Fruit fly (Drosophila melanogaster) whole organism, embryonic: ENCODE measurements around the gene apn.

Experiments
- Adf1 ChIP-seq: fragments of 200-800 bp; sonication (Bioruptor generic); IDR thresholded peaks from 2 replicates; pipeline ENCODE4 v1.3.6; 2022; ENCODE audit warnings: missing biosample characterization, missing genetic modification characterization
- B-H2 ChIP-seq: fragments of 200-800 bp; sonication (Bioruptor generic); optimal IDR thresholded peaks from 2 replicates; lab custom pipeline; 2018; ENCODE audit warnings: missing biosample characterization, mild to moderate bottlenecking, missing genetic modification characterization
- CG10462 ChIP-seq: fragments of 200-800 bp; sonication (Bioruptor generic); optimal IDR thresholded peaks from 2 replicates; lab custom pipeline; 2016; ENCODE audit warnings: missing biosample characterization, missing genetic modification characterization
- CG10565 ChIP-seq: fragments of 200-800 bp; sonication (Bioruptor generic); optimal IDR thresholded peaks from 3 replicates; lab custom pipeline; 2016; ENCODE audit warnings: missing biosample characterization, mild to moderate bottlenecking, missing genetic modification characterization
- CG11560 ChIP-seq: fragments of 200-800 bp; sonication (Bioruptor generic); IDR thresholded peaks from 3 replicates; pipeline ENCODE4 v1.3.6; 2022; ENCODE audit warnings: missing biosample characterization, missing genetic modification characterization
- CG14965 ChIP-seq: fragments of 200-800 bp; sonication (Bioruptor generic); optimal IDR thresholded peaks from 2 replicates; lab custom pipeline; 2016; ENCODE audit warnings: missing biosample characterization, missing genetic modification characterization, borderline replicate concordance
- CG15011 ChIP-seq: fragments of 200-800 bp; sonication (Bioruptor generic); optimal IDR thresholded peaks from 3 replicates; lab custom pipeline; 2018; ENCODE audit warnings: missing biosample characterization, mild to moderate bottlenecking, missing genetic modification characterization
- CG18599 ChIP-seq: fragments of 200-800 bp; sonication (Bioruptor generic); optimal IDR thresholded peaks from 3 replicates; lab custom pipeline; 2017; ENCODE audit warnings: missing biosample characterization, missing genetic modification characterization, mild to moderate bottlenecking, moderate library complexity, missing genetic modification reagents
- CG3726 ChIP-seq: fragments of 200-800 bp; sonication (Bioruptor generic); IDR thresholded peaks from 3 replicates; pipeline ENCODE4, ENCODE4 v1.3.6; 2022; ENCODE audit warnings: missing biosample characterization, missing genetic modification characterization
- CG42726 ChIP-seq: fragments of 200-800 bp; sonication (Bioruptor generic); IDR thresholded peaks from 2 replicates; pipeline ENCODE4 v1.3.6; 2022; ENCODE audit warnings: missing biosample characterization, missing genetic modification characterization; ENCODE audit not compliant: partially characterized antibody
- CG4282 ChIP-seq: fragments of 200-800 bp; sonication (Bioruptor generic); optimal IDR thresholded peaks from 2 replicates; lab custom pipeline; 2016; ENCODE audit warnings: missing biosample characterization, missing genetic modification characterization
- CG4328 ChIP-seq: fragments of 200-800 bp; sonication (Bioruptor generic); optimal IDR thresholded peaks from 3 replicates; lab custom pipeline; 2017; ENCODE audit warnings: missing biosample characterization, missing genetic modification reagents, missing genetic modification characterization
- CG4820 ChIP-seq: fragments of 200-800 bp; sonication (Bioruptor generic); optimal IDR thresholded peaks from 3 replicates; lab custom pipeline; 2016; ENCODE audit warnings: missing biosample characterization, missing genetic modification characterization
- CG6791 ChIP-seq: fragments of 200-800 bp; sonication (Bioruptor generic); IDR thresholded peaks from 3 replicates; pipeline ENCODE4 v1.3.6; 2022; ENCODE audit warnings: missing biosample characterization, missing genetic modification characterization; ENCODE audit not compliant: partially characterized antibody
- CG6854 ChIP-seq: fragments of 200-800 bp; sonication (Bioruptor generic); optimal IDR thresholded peaks from 3 replicates; lab custom pipeline; 2017; ENCODE audit warnings: missing biosample characterization, mild to moderate bottlenecking, missing genetic modification characterization
- CG7963 ChIP-seq: fragments of 200-800 bp; sonication (Bioruptor generic); IDR thresholded peaks from 3 replicates; pipeline ENCODE4 v1.3.6; 2022; ENCODE audit warnings: missing biosample characterization, missing genetic modification characterization; ENCODE audit not compliant: partially characterized antibody
- CG7987 ChIP-seq: fragments of 200-800 bp; sonication (Bioruptor generic); optimal IDR thresholded peaks from 2 replicates; lab custom pipeline; 2018; ENCODE audit warnings: missing biosample characterization, mild to moderate bottlenecking, missing genetic modification characterization, moderate library complexity
- Dll ChIP-seq: fragments of 200-800 bp; sonication (Bioruptor generic); IDR thresholded peaks from 4 replicates; pipeline ENCODE4 v1.3.6; 2022; ENCODE audit warnings: missing biosample characterization, missing genetic modification characterization; ENCODE audit not compliant: partially characterized antibody
- Hand ChIP-seq: fragments of 200-800 bp; sonication (Bioruptor generic); optimal IDR thresholded peaks from 2 replicates; lab custom pipeline; 2017; ENCODE audit warnings: mild to moderate bottlenecking, missing biosample characterization, missing genetic modification reagents, missing genetic modification characterization
- HmgD ChIP-seq: fragments of 200-800 bp; sonication (Bioruptor generic); optimal IDR thresholded peaks from 3 replicates; lab custom pipeline; 2016; ENCODE audit warnings: missing biosample characterization, missing genetic modification characterization
- Hr3 ChIP-seq: fragments of 200-800 bp; sonication (Bioruptor generic); optimal IDR thresholded peaks from 3 replicates; lab custom pipeline; 2016; ENCODE audit warnings: missing biosample characterization, missing genetic modification characterization
- Jarid2 ChIP-seq: fragments of 200-800 bp; sonication (Bioruptor generic); optimal IDR thresholded peaks from 3 replicates; lab custom pipeline; 2017; ENCODE audit warnings: mild to moderate bottlenecking, missing biosample characterization, missing genetic modification reagents, missing genetic modification characterization
- Kr ChIP-seq: fragments of 200-800 bp; sonication (Bioruptor generic); optimal IDR thresholded peaks from 2 replicates; lab custom pipeline; 2017; ENCODE audit warnings: missing biosample characterization, mild to moderate bottlenecking, missing genetic modification characterization
- NC2α ChIP-seq: fragments of 200-800 bp; sonication (Bioruptor generic); optimal IDR thresholded peaks from 2 replicates; lab custom pipeline; 2016; ENCODE audit warnings: missing biosample characterization, missing genetic modification characterization
- NFAT ChIP-seq: fragments of 200-800 bp; sonication (Bioruptor generic); IDR thresholded peaks from 2 replicates; pipeline ENCODE4 v1.3.6; 2022; ENCODE audit warnings: missing biosample characterization, missing genetic modification characterization
- Nf-YA ChIP-seq: fragments of 200-800 bp; sonication (Bioruptor generic); IDR thresholded peaks from 2 replicates; pipeline ENCODE4 v1.3.6; 2022; ENCODE audit warnings: missing biosample characterization, missing genetic modification characterization
- Oli ChIP-seq: fragments of 200-800 bp; sonication (Bioruptor generic); optimal IDR thresholded peaks from 2 replicates; lab custom pipeline; 2018; ENCODE audit warnings: missing biosample characterization, mild to moderate bottlenecking, missing genetic modification characterization, moderate library complexity
- PHDP ChIP-seq: fragments of 200-800 bp; sonication (Bioruptor generic); optimal IDR thresholded peaks from 3 replicates; lab custom pipeline; 2018; ENCODE audit warnings: missing biosample characterization, mild to moderate bottlenecking, missing genetic modification characterization, moderate library complexity
- Rfx ChIP-seq: fragments of 200-800 bp; sonication (Bioruptor generic); IDR thresholded peaks from 2 replicates; pipeline ENCODE4 v1.3.6; 2022; ENCODE audit warnings: missing biosample characterization, missing genetic modification characterization
- Side ChIP-seq: fragments of 200-800 bp; sonication (Bioruptor generic); optimal IDR thresholded peaks from 2 replicates; lab custom pipeline; 2016; ENCODE audit warnings: missing biosample characterization, missing genetic modification characterization
- Sox100B ChIP-seq: fragments of 200-800 bp; sonication (Bioruptor generic); optimal IDR thresholded peaks from 3 replicates; lab custom pipeline; 2018; ENCODE audit warnings: missing biosample characterization, mild to moderate bottlenecking, missing genetic modification characterization
- Vsx1 ChIP-seq: fragments of 200-800 bp; sonication (Bioruptor generic); optimal IDR thresholded peaks from 2 replicates; lab custom pipeline; 2017; ENCODE audit warnings: missing biosample characterization, mild to moderate bottlenecking, missing genetic modification characterization, missing genetic modification reagents
- Xrp1 ChIP-seq: fragments of 200-800 bp; sonication (Bioruptor generic); IDR thresholded peaks from 2 replicates; pipeline ENCODE4 v1.3.6; 2022; ENCODE audit warnings: missing biosample characterization, missing genetic modification characterization
- chinmo ChIP-seq: fragments of 200-800 bp; sonication (Bioruptor generic); IDR thresholded peaks from 4 replicates; pipeline ENCODE4 v1.3.6; 2022; ENCODE audit warnings: missing biosample characterization, missing genetic modification characterization; ENCODE audit not compliant: partially characterized antibody
- dan ChIP-seq: fragments of 200-800 bp; sonication (Bioruptor generic); IDR thresholded peaks from 2 replicates; pipeline ENCODE4 v1.3.6; 2022; ENCODE audit warnings: missing biosample characterization, missing genetic modification characterization
- dati ChIP-seq: fragments of 200-800 bp; sonication (Bioruptor generic); IDR thresholded peaks from 2 replicates; pipeline ENCODE4 v1.3.6; 2022; ENCODE audit warnings: missing biosample characterization, missing genetic modification characterization
- dimm ChIP-seq: fragments of 200-800 bp; sonication (Bioruptor generic); IDR thresholded peaks from 2 replicates; pipeline ENCODE4 v1.3.6; 2022; ENCODE audit warnings: missing biosample characterization, missing genetic modification characterization
- dmrt11E ChIP-seq: fragments of 200-800 bp; sonication (Bioruptor generic); optimal IDR thresholded peaks from 3 replicates; lab custom pipeline; 2018; ENCODE audit warnings: missing biosample characterization, mild to moderate bottlenecking, missing genetic modification characterization, moderate library complexity
- fd96Cb ChIP-seq: fragments of 200-800 bp; sonication (Bioruptor generic); optimal IDR thresholded peaks from 2 replicates; lab custom pipeline; 2018; ENCODE audit warnings: missing biosample characterization, mild to moderate bottlenecking, missing genetic modification characterization, moderate library complexity
- hb ChIP-seq: fragments of 200-800 bp; sonication (Bioruptor generic); IDR thresholded peaks from 3 replicates; pipeline ENCODE4 v1.3.6; 2022; ENCODE audit warnings: missing biosample characterization, missing genetic modification characterization; ENCODE audit not compliant: partially characterized antibody
- insv ChIP-seq, 2 experiments: fragments of 200-800 bp; sonication (Bioruptor generic); optimal IDR thresholded peaks; 3 replicates each; lab custom pipeline; 2016 to 2018; ENCODE audit warnings: missing biosample characterization in 2 of 2, missing genetic modification characterization in 2 of 2
- odd ChIP-seq: fragments of 200-800 bp; sonication (Bioruptor generic); optimal IDR thresholded peaks from 2 replicates; lab custom pipeline; 2017; ENCODE audit warnings: missing biosample characterization, mild to moderate bottlenecking, missing genetic modification characterization
- onecut ChIP-seq: fragments of 200-800 bp; sonication (Bioruptor generic); IDR thresholded peaks from 2 replicates; pipeline ENCODE4 v1.3.6; 2022; ENCODE audit warnings: missing biosample characterization, missing genetic modification characterization
- pan ChIP-seq, 4 experiments: fragments of >200 bp in 3 of 4; fragments of 200-800 bp in 1 of 4; sonication (Bioruptor generic) in 1 of 4; optimal IDR thresholded peaks in 3 of 4; IDR thresholded peaks in 1 of 4; 2 replicates each; pipeline versions ENCODE4 v1.3.6 to Lab custom; 2017 to 2022; ENCODE audit warnings: missing biosample characterization in 2 of 4, missing genetic modification characterization in 2 of 4, mixed read lengths in 1 of 4
- pb ChIP-seq: fragments of 200-800 bp; sonication (Bioruptor generic); optimal IDR thresholded peaks from 3 replicates; lab custom pipeline; 2016; ENCODE audit warnings: missing biosample characterization, missing genetic modification characterization
- ro ChIP-seq: fragments of 200-800 bp; sonication (Bioruptor generic); IDR thresholded peaks from 2 replicates; pipeline ENCODE4 v1.3.6; 2022; ENCODE audit warnings: missing biosample characterization, missing genetic modification characterization
- row ChIP-seq: fragments of 200-800 bp; sonication (Bioruptor generic); IDR thresholded peaks from 3 replicates; pipeline ENCODE4 v1.3.6; 2022; ENCODE audit warnings: missing biosample characterization, missing genetic modification characterization
- sens ChIP-seq: fragments of 200-800 bp; sonication (Bioruptor generic); peaks from one replicate; lab custom pipeline; 2016; ENCODE audit warnings: missing biosample characterization, missing genetic modification characterization
- zen2 ChIP-seq: fragments of 200-800 bp; sonication (Bioruptor generic); IDR thresholded peaks from 3 replicates; pipeline ENCODE4 v1.3.6; 2022; ENCODE audit warnings: missing biosample characterization, missing genetic modification characterization; ENCODE audit not compliant: partially characterized antibody

Gene apn

dm6 chr3R:13260114-13260673, 28.4 kb downstream of the apn start, which contains the start of gene CG11686 (continued):
- TF ChIP-seq CG3726 (no peak), CG10565 (no peak), CG4328 (no peak), CG6854 (GFP tag; lab: Kevin White, UChicago) (no peak), pb (GFP tag; lab: Kevin White, UChicago) (no peak), dmrt11E (no peak), Vsx1 (no peak), Sox100B (GFP tag; lab: Kevin White, UChicago) (no peak), insv (GFP tag; optimal IDR thresholded peaks at IDR 0.05; lab: Kevin White, UChicago) (no peak), Xrp1 (GFP tag; lab: Robert Waterston, UW) (no peak), HmgD (GFP tag; lab: Kevin White, UChicago) (no peak), hb (GFP tag; lab: Robert Waterston, UW) (no peak), CG6791 (GFP tag; lab: Robert Waterston, UW) (peak; percentile 67), CG14965 (GFP tag; lab: Kevin White, UChicago) (no peak), onecut (GFP tag; lab: Robert Waterston, UW) (0 out of 2 replicates have a peak, but pooled peaks have one; percentile 5), chinmo (peak; percentile 88; the same call in 3 of the 4 replicates), PHDP (tag; lab: Kevin White, UChicago) (no peak), Hr3 (no peak), sens (peak; percentile 44), Nf-YA (GFP tag; lab: Robert Waterston, UW) (no peak), CG7987 (GFP tag; lab: Kevin White, UChicago) (no peak), row (peak; percentile 90), CG42726 (GFP tag; lab: Robert Waterston, UW) (0 out of 2 replicates have a peak, but pooled peaks have one; percentile 48), B-H2 (GFP tag; lab: Kevin White, UChicago) (no peak), Rfx (GFP tag; lab: Robert Waterston, UW) (0 out of 2 replicates have a peak, but pooled peaks have one; percentile 6), Oli (tag; lab: Kevin White, UChicago) (no peak), CG4820 (GFP tag; lab: Kevin White, UChicago) (no peak), Dll (GFP tag; lab: Robert Waterston, UW) (0 out of 4 replicates have a peak, but pooled peaks have one; percentile 20), CG4282 (no peak), Adf1 (GFP tag; lab: Robert Waterston, UW) (peak; percentile 11; the same call in 1 of the 2 replicates), ro (no peak), NFAT (no peak), Kr (GFP tag; lab: Kevin White, UChicago) (no peak), dimm (no peak), Jarid2 (GFP tag; lab: Kevin White, UChicago) (peak; percentile 70), NC2α (no peak), CG7963 (peak; percentile 25; the same call in 1 of the 3 replicates), Hand (no peak), dan (GFP tag; lab: Robert Waterston, UW) (no peak), zen2 (GFP tag; lab: Robert Waterston, UW) (no peak), pan (optimal IDR thresholded peaks at IDR 0.05; lab: Kevin White, UChicago) (no peak), pan (GFP tag; optimal IDR thresholded peaks at IDR 0.05 in 1 of 2, IDR thresholded peaks at IDR 0.05 in 1 of 2) (no peak), CG18599 (no peak), dati (GFP tag; lab: Robert Waterston, UW) (no peak), fd96Cb (tag; lab: Kevin White, UChicago) (no peak), CG10462 (no peak), CG11560 (tag; lab: Robert Waterston, UW) (no peak), CG15011 (GFP tag; lab: Kevin White, UChicago) (no peak), Side (no peak), odd (peak; percentile 5)
